Worm (Caenorhabditis elegans) whole organism, L4/young adult: Measurements from ENCODE around the gene F17E9.18.

Experiments
- W03F9.2 ChIP-seq: fragments of 150-350 bp; optimal IDR thresholded peaks from 2 replicates; lab custom pipeline; 2014; ENCODE audit warnings: missing biosample characterization, missing genetic modification characterization
- dao-5 ChIP-seq: sonication (generic microtip); optimal IDR thresholded peaks from 2 replicates; lab custom pipeline; 2016; ENCODE audit warnings: missing genotype, missing genetic modification characterization, moderate library complexity, missing compliant biosample characterization
- him-1 ChIP-seq: sonication (generic microtip); optimal IDR thresholded peaks from 2 replicates; lab custom pipeline; 2016; ENCODE audit warnings: missing genotype, missing genetic modification reagents, missing genetic modification characterization, missing compliant biosample characterization

- TF ChIP-seq him-1 (tag; lab: Kevin White, UChicago), result no peak
- TF ChIP-seq dao-5 (tag; lab: Kevin White, UChicago), result no peak
- no peak for TF ChIP-seq W03F9.2
Observed at ce11 chrIV:8348073-8348472, 1.1 kb upstream of the F17E9.18 start, which contains the start of gene F17E9.4.
